Fruit fly (Drosophila melanogaster) whole organism, embryonic: ENCODE data around the gene Swip-1.

Source experiments
- CG11093 ChIP-seq: fragments of 200-800 bp; sonication (Bioruptor generic); IDR thresholded peaks from 3 replicates; pipeline ENCODE4 v1.3.6; 2022; ENCODE audit warnings: missing biosample characterization, missing genetic modification characterization
- CG11456 ChIP-seq: fragments of 200-800 bp; sonication (Bioruptor generic); IDR thresholded peaks from 3 replicates; pipeline ENCODE4 v1.3.6; 2022; ENCODE audit warnings: missing biosample characterization, missing genetic modification characterization
- CG11696 ChIP-seq: fragments of 200-800 bp; sonication (Bioruptor generic); IDR thresholded peaks from 2 replicates; pipeline ENCODE4 v1.3.6; 2022; ENCODE audit warnings: missing biosample characterization, missing genetic modification characterization
- CG11723 ChIP-seq: fragments of 200-800 bp; sonication (Bioruptor generic); optimal IDR thresholded peaks from 2 replicates; lab custom pipeline; 2017; ENCODE audit warnings: missing biosample characterization, mild to moderate bottlenecking, missing genetic modification characterization
- CG12769 ChIP-seq: fragments of 200-800 bp; sonication (Bioruptor generic); optimal IDR thresholded peaks from 2 replicates; lab custom pipeline; 2019; ENCODE audit warnings: missing biosample characterization, mild to moderate bottlenecking, missing genetic modification characterization, moderate library complexity
- CG13894 ChIP-seq: fragments of 200-800 bp; sonication (Bioruptor generic); optimal IDR thresholded peaks from 3 replicates; lab custom pipeline; 2018; ENCODE audit warnings: missing biosample characterization, mild to moderate bottlenecking, missing genetic modification characterization, moderate library complexity
- CG16813 ChIP-seq: fragments of 200-800 bp; sonication (Bioruptor generic); IDR thresholded peaks from 3 replicates; pipeline ENCODE4 v1.3.6; 2022; ENCODE audit warnings: missing biosample characterization, missing genetic modification characterization; ENCODE audit not compliant: partially characterized antibody
- CG18262 ChIP-seq: fragments of 200-800 bp; optimal IDR thresholded peaks from 3 replicates; lab custom pipeline; 2019; ENCODE audit warnings: missing biosample characterization, mild to moderate bottlenecking, missing genetic modification characterization, moderate library complexity
- CG18619 ChIP-seq: fragments of 200-800 bp; sonication (Bioruptor generic); optimal IDR thresholded peaks from 3 replicates; lab custom pipeline; 2017; ENCODE audit warnings: missing biosample characterization, mild to moderate bottlenecking, missing genetic modification characterization
- CG2199 ChIP-seq: fragments of 200-800 bp; sonication (Bioruptor generic); IDR thresholded peaks from 3 replicates; pipeline ENCODE4 v1.3.6; 2022; ENCODE audit warnings: missing biosample characterization, missing genetic modification characterization
- CG2678 ChIP-seq: fragments of 200-800 bp; sonication (Bioruptor generic); optimal IDR thresholded peaks from 3 replicates; lab custom pipeline; 2019; ENCODE audit warnings: missing biosample characterization, mild to moderate bottlenecking, missing genetic modification characterization, moderate library complexity
- CG6254 ChIP-seq: fragments of 200-800 bp; sonication (Bioruptor generic); optimal IDR thresholded peaks from 3 replicates; lab custom pipeline; 2017; ENCODE audit warnings: mild to moderate bottlenecking, missing biosample characterization, missing genetic modification reagents, missing genetic modification characterization
- CG6272 ChIP-seq: fragments of 200-800 bp; sonication (Bioruptor generic); IDR thresholded peaks from 2 replicates; pipeline ENCODE4 v1.3.6; 2022; ENCODE audit warnings: missing biosample characterization, missing genetic modification characterization
- CG7372 ChIP-seq: fragments of 200-800 bp; sonication (Bioruptor generic); IDR thresholded peaks from 2 replicates; pipeline ENCODE4 v1.3.6; 2022; ENCODE audit warnings: missing biosample characterization, missing genetic modification characterization
- CG8765 ChIP-seq: fragments of 200-800 bp; sonication (Bioruptor generic); IDR thresholded peaks from 2 replicates; pipeline ENCODE4 v1.3.6; 2022; ENCODE audit warnings: missing biosample characterization, missing genetic modification characterization
- CG8944 ChIP-seq: fragments of 200-800 bp; sonication (Bioruptor generic); optimal IDR thresholded peaks from 3 replicates; lab custom pipeline; 2016; ENCODE audit warnings: missing biosample characterization, missing genetic modification characterization
- CG9437 ChIP-seq: fragments of 200-800 bp; sonication (Bioruptor generic); optimal IDR thresholded peaks from 2 replicates; lab custom pipeline; 2018; ENCODE audit warnings: missing biosample characterization, mild to moderate bottlenecking, missing genetic modification characterization
- Chrac-16 ChIP-seq: fragments of 200-800 bp; sonication (Bioruptor generic); optimal IDR thresholded peaks from 3 replicates; lab custom pipeline; 2016; ENCODE audit warnings: missing biosample characterization, missing genetic modification characterization
- Dp ChIP-seq: fragments of 200-800 bp; sonication (Bioruptor generic); optimal IDR thresholded peaks from 2 replicates; lab custom pipeline; 2018; ENCODE audit warnings: missing biosample characterization, mild to moderate bottlenecking, missing genetic modification characterization, moderate library complexity
- Fer3 ChIP-seq: fragments of 200-800 bp; sonication (Bioruptor generic); optimal IDR thresholded peaks from 2 replicates; lab custom pipeline; 2018; ENCODE audit warnings: missing biosample characterization, mild to moderate bottlenecking, missing genetic modification characterization, moderate library complexity
- H15 ChIP-seq: fragments of 200-800 bp; sonication (Bioruptor generic); IDR thresholded peaks from 3 replicates; pipeline ENCODE4 v1.3.6; 2022; ENCODE audit warnings: missing biosample characterization, missing genetic modification characterization
- HLH3B ChIP-seq: fragments of 200-800 bp; sonication (Bioruptor generic); IDR thresholded peaks from 2 replicates; pipeline ENCODE4 v1.3.6; 2022; ENCODE audit warnings: missing biosample characterization, missing genetic modification characterization
- HmgD ChIP-seq: fragments of 200-800 bp; sonication (Bioruptor generic); optimal IDR thresholded peaks from 3 replicates; lab custom pipeline; 2016; ENCODE audit warnings: missing biosample characterization, missing genetic modification characterization
- NFAT ChIP-seq: fragments of 200-800 bp; sonication (Bioruptor generic); IDR thresholded peaks from 2 replicates; pipeline ENCODE4 v1.3.6; 2022; ENCODE audit warnings: missing biosample characterization, missing genetic modification characterization
- Optix ChIP-seq: fragments of 200-800 bp; sonication (Bioruptor generic); IDR thresholded peaks from 3 replicates; pipeline ENCODE4 v1.3.6; 2022; ENCODE audit warnings: missing biosample characterization, missing genetic modification characterization
- Taf1 ChIP-seq: fragments of 200-800 bp; sonication (Bioruptor generic); IDR thresholded peaks from 2 replicates; pipeline ENCODE4 v1.3.6; 2022; ENCODE audit warnings: missing biosample characterization, missing genetic modification characterization
- bcd ChIP-seq: fragments of 200-800 bp; sonication (Bioruptor generic); optimal IDR thresholded peaks from 2 replicates; lab custom pipeline; 2017; ENCODE audit warnings: missing biosample characterization, mild to moderate bottlenecking, missing genetic modification characterization
- cad ChIP-seq: fragments of >200 bp; optimal IDR thresholded peaks from 2 replicates; lab custom pipeline; 2017; ENCODE audit warnings: missing biosample characterization, missing genetic modification characterization
- cato ChIP-seq: fragments of 200-800 bp; sonication (Bioruptor generic); optimal IDR thresholded peaks from 2 replicates; lab custom pipeline; 2016; ENCODE audit warnings: missing biosample characterization, missing genetic modification characterization, borderline replicate concordance
- dimm ChIP-seq: fragments of 200-800 bp; sonication (Bioruptor generic); IDR thresholded peaks from 2 replicates; pipeline ENCODE4 v1.3.6; 2022; ENCODE audit warnings: missing biosample characterization, missing genetic modification characterization
- dmrt11E ChIP-seq: fragments of 200-800 bp; sonication (Bioruptor generic); optimal IDR thresholded peaks from 3 replicates; lab custom pipeline; 2018; ENCODE audit warnings: missing biosample characterization, mild to moderate bottlenecking, missing genetic modification characterization, moderate library complexity
- ewg ChIP-seq: fragments of 200-800 bp; sonication (Bioruptor generic); optimal IDR thresholded peaks from 3 replicates; lab custom pipeline; 2017; ENCODE audit warnings: mild to moderate bottlenecking, missing biosample characterization, missing genetic modification reagents, missing genetic modification characterization
- hbn ChIP-seq: fragments of 200-800 bp; sonication (Bioruptor generic); IDR thresholded peaks from 2 replicates; pipeline ENCODE4 v1.3.6; 2022; ENCODE audit warnings: missing biosample characterization, missing genetic modification characterization; ENCODE audit not compliant: partially characterized antibody
- insv ChIP-seq, 2 experiments: fragments of 200-800 bp; sonication (Bioruptor generic); optimal IDR thresholded peaks; 3 replicates each; lab custom pipeline; 2016 to 2018; ENCODE audit warnings: missing biosample characterization in 2 of 2, missing genetic modification characterization in 2 of 2
- jigr1 ChIP-seq: fragments of 200-800 bp; sonication (Bioruptor generic); IDR thresholded peaks from 3 replicates; pipeline ENCODE4 v1.3.6; 2022; ENCODE audit warnings: missing biosample characterization, missing genetic modification characterization
- ken ChIP-seq: fragments of 200-800 bp; sonication (Bioruptor generic); IDR thresholded peaks from 3 replicates; pipeline ENCODE4 v1.3.6; 2022; ENCODE audit warnings: missing biosample characterization, missing genetic modification characterization
- kni ChIP-seq: fragments of 200-800 bp; sonication (Bioruptor generic); optimal IDR thresholded peaks from 3 replicates; lab custom pipeline; 2017; ENCODE audit warnings: mild to moderate bottlenecking, missing biosample characterization, missing genetic modification reagents, missing genetic modification characterization
- lab ChIP-seq: fragments of 200-800 bp; sonication (Bioruptor generic); optimal IDR thresholded peaks from 3 replicates; lab custom pipeline; 2017; ENCODE audit warnings: missing biosample characterization, missing genetic modification characterization, mild to moderate bottlenecking, moderate library complexity, missing genetic modification reagents
- lov ChIP-seq, 2 experiments: fragments of 200-800 bp in 1 of 2; fragments of >200 bp in 1 of 2; sonication (Bioruptor generic) in 1 of 2; IDR thresholded peaks in 1 of 2; optimal IDR thresholded peaks in 1 of 2; 2 replicates in 1 of 2; 3 replicates in 1 of 2; pipeline versions ENCODE4 v1.3.6 to Lab custom; 2017 to 2022; ENCODE audit warnings: missing biosample characterization in 1 of 2, missing genetic modification characterization in 1 of 2
- luna ChIP-seq: fragments of 200-800 bp; sonication (Bioruptor generic); optimal IDR thresholded peaks from 2 replicates; lab custom pipeline; 2016; ENCODE audit warnings: missing biosample characterization, missing genetic modification characterization
- sna ChIP-seq: fragments of 200-800 bp; sonication (Bioruptor generic); IDR thresholded peaks from 2 replicates; pipeline ENCODE4 v1.3.6; 2022; ENCODE audit warnings: missing biosample characterization, missing genetic modification characterization; ENCODE audit not compliant: partially characterized antibody
- so ChIP-seq: fragments of 200-800 bp; sonication (Bioruptor generic); IDR thresholded peaks from 3 replicates; pipeline ENCODE4 v1.3.6; 2022; ENCODE audit warnings: missing biosample characterization, missing genetic modification characterization
- stwl ChIP-seq: fragments of 200-800 bp; sonication (Bioruptor generic); optimal IDR thresholded peaks from 3 replicates; lab custom pipeline; 2018; ENCODE audit warnings: missing biosample characterization, mild to moderate bottlenecking, missing genetic modification characterization, moderate library complexity
- sug ChIP-seq: fragments of 200-800 bp; optimal IDR thresholded peaks from 2 replicates; lab custom pipeline; 2019; ENCODE audit warnings: missing biosample characterization, mild to moderate bottlenecking, missing genetic modification characterization, moderate library complexity
- vvl ChIP-seq: fragments of 200-800 bp; sonication (Bioruptor generic); IDR thresholded peaks from 2 replicates; pipeline ENCODE4 v1.3.6; 2022; ENCODE audit warnings: missing biosample characterization, missing genetic modification characterization
- zen2 ChIP-seq: fragments of 200-800 bp; sonication (Bioruptor generic); IDR thresholded peaks from 3 replicates; pipeline ENCODE4 v1.3.6; 2022; ENCODE audit warnings: missing biosample characterization, missing genetic modification characterization; ENCODE audit not compliant: partially characterized antibody
- zf30C ChIP-seq: fragments of 200-800 bp; sonication (Bioruptor generic); optimal IDR thresholded peaks from 3 replicates; lab custom pipeline; 2018; ENCODE audit warnings: missing biosample characterization, mild to moderate bottlenecking, missing genetic modification characterization

Gene Swip-1

DNA sequence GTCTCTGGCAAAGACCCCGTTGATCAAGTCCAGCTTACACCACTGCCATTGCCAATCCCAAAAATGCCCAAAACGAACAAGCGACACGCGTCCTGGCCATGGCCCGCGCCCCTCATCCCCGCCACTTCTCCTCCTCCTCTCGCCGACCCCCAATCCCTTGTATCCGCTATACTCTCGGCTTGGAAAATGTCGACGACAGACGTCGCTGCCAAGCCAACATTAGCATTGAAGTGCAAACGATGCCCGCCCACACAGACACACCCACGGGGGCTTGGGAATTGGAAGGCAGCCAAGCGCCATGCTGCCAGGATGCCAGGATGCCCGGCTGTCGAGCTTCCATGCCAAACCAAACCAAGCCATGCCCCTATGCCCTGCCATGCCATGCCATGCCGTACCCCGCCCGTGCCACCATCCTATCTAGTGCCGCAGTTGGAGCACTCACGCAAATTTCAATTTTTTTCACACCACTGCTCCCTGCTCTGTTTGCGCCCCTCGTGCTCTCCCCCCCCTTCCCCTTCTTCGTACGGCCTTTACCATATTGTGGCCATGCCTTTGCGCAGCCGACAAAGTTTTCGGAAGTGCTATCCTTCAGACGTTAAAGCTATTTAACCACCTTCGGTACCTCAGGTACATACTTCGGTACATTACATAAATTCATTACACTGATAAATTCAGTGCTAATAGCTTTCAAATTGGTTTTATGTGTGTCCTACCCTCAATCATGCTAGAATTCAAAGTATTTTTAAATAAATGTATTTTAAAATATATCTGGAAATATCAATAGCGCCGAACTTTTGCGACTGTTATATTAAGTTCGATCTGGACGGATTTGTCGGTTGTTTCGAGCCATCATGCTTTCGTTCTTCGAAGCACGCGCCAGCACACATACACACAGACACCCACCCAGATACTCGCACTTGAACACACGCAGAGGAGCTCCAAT, 34.5 kb upstream of the Swip-1 start (continued):
- TF ChIP-seq Optix (GFP tag; lab: Robert Waterston, UW), result no peak
- no peak for TF ChIP-seq CG16813 (GFP tag; lab: Robert Waterston, UW)
- TF ChIP-seq Fer3 (tag; lab: Kevin White, UChicago), result peak; percentile 68
- peak; percentile 58; the same call in 1 of the 2 replicates for TF ChIP-seq HLH3B (GFP tag; lab: Robert Waterston, UW)
- TF ChIP-seq Taf1 (GFP tag; lab: Robert Waterston, UW), result peak; percentile 27; the same call in 1 of the 2 replicates
- TF ChIP-seq CG12769 (tag; lab: Kevin White, UChicago), result no peak
- peak; percentile 55 for TF ChIP-seq CG11723 (GFP tag; lab: Kevin White, UChicago)
- no peak for TF ChIP-seq CG6272 (GFP tag; lab: Robert Waterston, UW)
- peak; percentile 66 for TF ChIP-seq CG7372
- TF ChIP-seq CG2199 (GFP tag; lab: Robert Waterston, UW), result 0 out of 3 replicates have a peak, but pooled peaks have one; percentile 43
- no peak for TF ChIP-seq CG8765 (GFP tag; lab: Robert Waterston, UW)
- no peak for TF ChIP-seq zf30C (GFP tag; lab: Kevin White, UChicago)
- TF ChIP-seq CG2678 (tag; lab: Kevin White, UChicago), result peak; percentile 90
- TF ChIP-seq CG11696, result no peak
- no peak for TF ChIP-seq lov (optimal IDR thresholded peaks at IDR 0.05; lab: Kevin White, UChicago)
- no peak for TF ChIP-seq lov (GFP tag; IDR thresholded peaks at IDR 0.05; lab: Robert Waterston, UW)
- TF ChIP-seq insv (GFP tag; optimal IDR thresholded peaks at IDR 0.05; lab: Kevin White, UChicago), result peak in 1 of 2 experiments; percentile 44
- TF ChIP-seq bcd, result peak; percentile 70
- TF ChIP-seq jigr1 (GFP tag; lab: Robert Waterston, UW), result no peak
- peak; percentile 49 for TF ChIP-seq CG6254 (GFP tag; lab: Kevin White, UChicago)
- TF ChIP-seq ewg (GFP tag; lab: Kevin White, UChicago), result peak; percentile 69
- no peak for TF ChIP-seq luna
- no peak for TF ChIP-seq stwl (tag; lab: Kevin White, UChicago)
- no peak for TF ChIP-seq hbn (GFP tag; lab: Robert Waterston, UW)
- TF ChIP-seq cad (GFP tag; lab: Kevin White, UChicago), result no peak
- TF ChIP-seq kni, result no peak
- TF ChIP-seq cato (GFP tag; lab: Kevin White, UChicago), result peak; percentile 40
- TF ChIP-seq Dp (GFP tag; lab: Kevin White, UChicago), result no peak
- TF ChIP-seq CG11456 (GFP tag; lab: Robert Waterston, UW), result peak; percentile 65
- no peak for TF ChIP-seq zen2 (GFP tag; lab: Robert Waterston, UW)
- peak; percentile 55 for TF ChIP-seq dmrt11E (tag; lab: Kevin White, UChicago)
- peak; percentile 82 for TF ChIP-seq CG18262 (tag; lab: Kevin White, UChicago)
- TF ChIP-seq H15 (GFP tag; lab: Robert Waterston, UW), result peak; percentile 17; the same call in 1 of the 3 replicates
- peak; percentile 68; the same call in 1 of the 3 replicates for TF ChIP-seq ken (GFP tag; lab: Robert Waterston, UW)
- TF ChIP-seq dimm, result no peak
- TF ChIP-seq CG18619 (GFP tag; lab: Kevin White, UChicago), result peak; percentile 84
- TF ChIP-seq sna (GFP tag; lab: Robert Waterston, UW), result no peak
- TF ChIP-seq so (GFP tag; lab: Robert Waterston, UW), result peak; percentile 78; the same call in 2 of the 3 replicates
- TF ChIP-seq CG9437 (GFP tag; lab: Kevin White, UChicago), result peak; percentile 76
- peak; percentile 83 for TF ChIP-seq lab (GFP tag; lab: Kevin White, UChicago)
- TF ChIP-seq vvl (GFP tag; lab: Robert Waterston, UW), result peak; percentile 76
- TF ChIP-seq CG13894 (tag; lab: Kevin White, UChicago), result peak; percentile 55
- no peak for TF ChIP-seq CG8944 (GFP tag; lab: Kevin White, UChicago)
- peak; percentile 60; the same call in 1 of the 3 replicates for TF ChIP-seq CG11093
- TF ChIP-seq HmgD (GFP tag; lab: Kevin White, UChicago), result no peak
- peak; percentile 63 for TF ChIP-seq Chrac-16 (GFP tag; lab: Kevin White, UChicago)
- TF ChIP-seq sug (tag; lab: Kevin White, UChicago), result peak; percentile 85
- 0 out of 2 replicates have a peak, but pooled peaks have one; percentile 21 for TF ChIP-seq NFAT (GFP tag; lab: Robert Waterston, UW)
